Fruit fly (Drosophila melanogaster): ENCODE measurements around the gene eyg.

dm6 chr3L:12447501-12447900 lies 20.3 kb downstream of the eyg start:
- TF ChIP-seq psq (optimal IDR thresholded peaks at IDR 0.05) (no peak), h (optimal IDR thresholded peaks at IDR 0.05) (no peak)

Measured in Kc167 (cell line).